Worm (Caenorhabditis elegans) whole organism, young adult: ENCODE results near the gene tram-1.

Experiments used
- B0261.1 ChIP-seq: sonication (generic microtip); optimal IDR thresholded peaks from 2 replicates; lab custom pipeline; 2016; ENCODE audit warnings: mild to moderate bottlenecking, missing genetic modification characterization, moderate library complexity, missing compliant biosample characterization
- D2030.7 ChIP-seq: fragments of 200-800 bp; sonication (Bioruptor generic); IDR thresholded peaks from 2 replicates; pipeline ENCODE4 v1.3.6; 2022; ENCODE audit warnings: missing genetic modification reagents, missing genetic modification characterization, missing compliant biosample characterization
- F55B11.4 ChIP-seq: sonication (generic microtip); optimal IDR thresholded peaks from 2 replicates; lab custom pipeline; 2016; ENCODE audit warnings: missing compliant biosample characterization, missing genetic modification characterization, borderline replicate concordance; ENCODE audit not compliant: insufficient read depth
- F57C9.4 ChIP-seq: sonication (generic microtip); optimal IDR thresholded peaks from 2 replicates; lab custom pipeline; 2017; ENCODE audit warnings: mild to moderate bottlenecking, missing genetic modification characterization, missing compliant biosample characterization
- K11D2.4 ChIP-seq: fragments of 200-800 bp; sonication (Bioruptor generic); IDR thresholded peaks from 2 replicates; pipeline ENCODE4 v1.3.6; 2022; ENCODE audit warnings: missing genetic modification reagents, missing genetic modification characterization, missing compliant biosample characterization
- T07F8.4 ChIP-seq: sonication (generic microtip); optimal IDR thresholded peaks from 2 replicates; lab custom pipeline; 2016; ENCODE audit warnings: mild to moderate bottlenecking, missing genetic modification characterization, moderate library complexity, missing compliant biosample characterization
- Y53F4B.3 ChIP-seq: fragments of 200-800 bp; sonication (Bioruptor generic); IDR thresholded peaks from 2 replicates; pipeline ENCODE4 v1.3.6; 2022; ENCODE audit warnings: missing genetic modification reagents, missing genetic modification characterization, missing compliant biosample characterization
- Y56A3A.18 ChIP-seq: fragments of 200-800 bp; sonication (Bioruptor generic); IDR thresholded peaks from 2 replicates; pipeline ENCODE4 v1.3.6; 2022; ENCODE audit warnings: missing genetic modification reagents, missing genetic modification characterization, missing compliant biosample characterization
- Y79H2A.3 ChIP-seq: fragments of 200-800 bp; sonication (Bioruptor generic); conservative IDR thresholded peaks from 2 replicates; pipeline ENCODE4 v1.3.6; 2022; ENCODE audit warnings: missing genetic modification reagents, missing genetic modification characterization, missing compliant biosample characterization
- akir-1 ChIP-seq: fragments of 200-800 bp; sonication (Bioruptor generic); optimal IDR thresholded peaks from 2 replicates; lab custom pipeline; 2018; ENCODE audit warnings: mild to moderate bottlenecking, missing genetic modification characterization, moderate library complexity, missing compliant biosample characterization
- aptf-2 ChIP-seq: fragments of 200-800 bp; sonication (Bioruptor generic); conservative IDR thresholded peaks from 2 replicates; pipeline ENCODE4 v1.3.6; 2022; ENCODE audit warnings: missing genetic modification reagents, missing genetic modification characterization, missing compliant biosample characterization
- aptf-3 ChIP-seq: fragments of 200-800 bp; sonication (Bioruptor generic); IDR thresholded peaks from 2 replicates; pipeline ENCODE4 v1.3.6; 2022; ENCODE audit warnings: missing genetic modification characterization, missing compliant biosample characterization
- atf-7 ChIP-seq: sonication (generic microtip); optimal IDR thresholded peaks from 2 replicates; lab custom pipeline; 2017; ENCODE audit warnings: mild to moderate bottlenecking, missing genetic modification characterization, missing compliant biosample characterization
- attf-3 ChIP-seq: fragments of 200-800 bp; sonication (Bioruptor generic); conservative IDR thresholded peaks from 2 replicates; pipeline ENCODE4 v1.3.6; 2022; ENCODE audit warnings: missing genetic modification reagents, missing genetic modification characterization, missing compliant biosample characterization
- attf-6 ChIP-seq: fragments of 200-800 bp; sonication (Bioruptor generic); IDR thresholded peaks from 2 replicates; pipeline ENCODE4 v1.3.6; 2022; ENCODE audit warnings: missing genetic modification reagents, missing genetic modification characterization, missing compliant biosample characterization
- bed-1 ChIP-seq: fragments of 200-800 bp; sonication (Bioruptor generic); IDR thresholded peaks from 2 replicates; pipeline ENCODE4 v1.3.6; 2022; ENCODE audit warnings: missing genetic modification reagents, missing genetic modification characterization, missing compliant biosample characterization
- cebp-1 ChIP-seq, 2 experiments: fragments of 200-800 bp in 1 of 2; sonication (Bioruptor generic) in 1 of 2; sonication (generic microtip) in 1 of 2; IDR thresholded peaks in 1 of 2; optimal IDR thresholded peaks in 1 of 2; 2 replicates each; pipeline versions ENCODE4 v1.3.6 to Lab custom; 2017 to 2022; ENCODE audit warnings: missing compliant biosample characterization in 2 of 2, missing genetic modification characterization in 2 of 2, mild to moderate bottlenecking in 1 of 2, missing genetic modification reagents in 1 of 2, moderate library complexity in 1 of 2
- cebp-2 ChIP-seq: fragments of 200-800 bp; sonication (Bioruptor generic); IDR thresholded peaks from 2 replicates; pipeline ENCODE4 v1.3.6; 2022; ENCODE audit warnings: missing genetic modification characterization, missing compliant biosample characterization
- ceh-27 ChIP-seq: fragments of 200-800 bp; sonication (Bioruptor generic); optimal IDR thresholded peaks from 2 replicates; lab custom pipeline; 2018; ENCODE audit warnings: mild to moderate bottlenecking, missing genetic modification characterization, moderate library complexity, missing compliant biosample characterization
- ceh-79 ChIP-seq: sonication (generic microtip); optimal IDR thresholded peaks from 2 replicates; lab custom pipeline; 2017; ENCODE audit warnings: mild to moderate bottlenecking, missing genetic modification characterization, missing compliant biosample characterization
- ceh-91 ChIP-seq: fragments of 200-800 bp; sonication (Bioruptor generic); IDR thresholded peaks from 2 replicates; pipeline ENCODE4 v1.3.6; 2022; ENCODE audit warnings: missing genetic modification reagents, missing genetic modification characterization, missing compliant biosample characterization
- dox-1 ChIP-seq: fragments of 200-800 bp; sonication (Bioruptor generic); IDR thresholded peaks from 2 replicates; pipeline ENCODE4 v1.3.6; 2022; ENCODE audit warnings: missing genetic modification reagents, missing genetic modification characterization, missing compliant biosample characterization
- egl-44 ChIP-seq: fragments of 200-800 bp; sonication (Bioruptor generic); IDR thresholded peaks from 2 replicates; pipeline ENCODE4 v1.3.6; 2022; ENCODE audit warnings: missing genetic modification reagents, missing genetic modification characterization, missing compliant biosample characterization
- him-1 ChIP-seq: sonication (generic microtip); optimal IDR thresholded peaks from 2 replicates; lab custom pipeline; 2016; ENCODE audit warnings: missing genotype, missing genetic modification reagents, missing genetic modification characterization, missing compliant biosample characterization
- hlh-12 ChIP-seq: sonication (generic microtip); optimal IDR thresholded peaks from 2 replicates; lab custom pipeline; 2016; ENCODE audit warnings: missing genetic modification characterization, missing compliant biosample characterization
- hlh-26 ChIP-seq: fragments of 200-800 bp; sonication (Bioruptor generic); conservative IDR thresholded peaks from 2 replicates; pipeline ENCODE4 v1.3.6; 2022; ENCODE audit warnings: missing genetic modification reagents, missing genetic modification characterization, missing compliant biosample characterization
- hmg-1.2 ChIP-seq: fragments of 200-800 bp; sonication (Bioruptor generic); IDR thresholded peaks from 2 replicates; pipeline ENCODE4 v1.3.6; 2022; ENCODE audit warnings: missing genetic modification reagents, missing genetic modification characterization, missing compliant biosample characterization
- hrde-1 ChIP-seq: sonication (generic microtip); optimal IDR thresholded peaks from 2 replicates; lab custom pipeline; 2016; ENCODE audit warnings: missing genetic modification characterization, mild to moderate bottlenecking, missing compliant biosample characterization, moderate library complexity, missing genotype, missing genetic modification reagents, borderline replicate concordance
- lag-1 ChIP-seq: fragments of 200-800 bp; sonication (Bioruptor generic); IDR thresholded peaks from 2 replicates; pipeline ENCODE4 v1.3.6; 2022; ENCODE audit warnings: missing genetic modification reagents, missing genetic modification characterization, missing compliant biosample characterization
- madf-10 ChIP-seq: sonication (generic microtip); optimal IDR thresholded peaks from 2 replicates; lab custom pipeline; 2016; ENCODE audit warnings: mild to moderate bottlenecking, missing genetic modification characterization, missing compliant biosample characterization
- madf-3 ChIP-seq: fragments of 200-800 bp; sonication (Bioruptor generic); IDR thresholded peaks from 2 replicates; pipeline ENCODE4 v1.3.6; 2022; ENCODE audit warnings: missing genetic modification reagents, missing genetic modification characterization, missing compliant biosample characterization
- madf-6 ChIP-seq: fragments of 200-800 bp; sonication (Bioruptor generic); IDR thresholded peaks from 2 replicates; pipeline ENCODE4 v1.3.6; 2022; ENCODE audit warnings: missing genetic modification reagents, missing genetic modification characterization, missing compliant biosample characterization
- mel-28 ChIP-seq: sonication (generic microtip); optimal IDR thresholded peaks from 2 replicates; lab custom pipeline; 2016; ENCODE audit warnings: borderline replicate concordance, mild to moderate bottlenecking, missing genetic modification characterization, missing compliant biosample characterization
- mxl-1 ChIP-seq: sonication (generic microtip); optimal IDR thresholded peaks from 2 replicates; lab custom pipeline; 2016; ENCODE audit warnings: missing genetic modification characterization, missing compliant biosample characterization
- nfya-2 ChIP-seq: fragments of 200-800 bp; sonication (Bioruptor generic); IDR thresholded peaks from 2 replicates; pipeline ENCODE4 v1.3.6; 2022; ENCODE audit warnings: missing genetic modification reagents, missing genetic modification characterization, missing compliant biosample characterization
- nhr-120 ChIP-seq: fragments of 200-800 bp; sonication (Bioruptor generic); IDR thresholded peaks from 2 replicates; pipeline ENCODE4 v1.3.6; 2022; ENCODE audit warnings: missing genetic modification characterization, missing compliant biosample characterization
- pbrm-1 ChIP-seq: fragments of 200-800 bp; sonication (Bioruptor generic); IDR thresholded peaks from 2 replicates; pipeline ENCODE4 v1.3.6; 2022; ENCODE audit warnings: missing genetic modification reagents, missing genetic modification characterization, missing compliant biosample characterization
- rcor-1 ChIP-seq: fragments of 200-800 bp; sonication (Bioruptor generic); IDR thresholded peaks from 2 replicates; pipeline ENCODE4 v1.3.6; 2022; ENCODE audit warnings: missing genetic modification reagents, missing genetic modification characterization, missing compliant biosample characterization
- repo-1 ChIP-seq: sonication (generic microtip); optimal IDR thresholded peaks from 2 replicates; lab custom pipeline; 2017; ENCODE audit warnings: mild to moderate bottlenecking, missing genetic modification characterization, missing compliant biosample characterization
- rpc-1 ChIP-seq, 2 experiments: fragments of 150-350 bp in 1 of 2; sonication (generic microtip) in 1 of 2; optimal IDR thresholded peaks; 2 replicates each; lab custom pipeline; 2014 to 2018; ENCODE audit warnings: missing biosample characterization in 1 of 2, missing genetic modification characterization in 1 of 2, missing genetic modification reagents in 1 of 2, missing genotype in 1 of 2
- snpc-1.1 ChIP-seq: sonication (generic microtip); optimal IDR thresholded peaks from 2 replicates; lab custom pipeline; 2017; ENCODE audit warnings: missing genetic modification characterization, mild to moderate bottlenecking, missing compliant biosample characterization, antibody characterized with exemption, moderate library complexity, missing genotype, missing genetic modification reagents; ENCODE audit not compliant: insufficient read depth
- snpc-1.3 ChIP-seq: sonication (generic microtip); optimal IDR thresholded peaks from 2 replicates; lab custom pipeline; 2017; ENCODE audit warnings: missing genetic modification characterization, mild to moderate bottlenecking, missing compliant biosample characterization, antibody characterized with exemption, moderate library complexity, missing genotype, missing genetic modification reagents; ENCODE audit not compliant: insufficient read depth
- snpc-3.4 ChIP-seq: sonication (generic microtip); optimal IDR thresholded peaks from 2 replicates; lab custom pipeline; 2017; ENCODE audit warnings: missing genetic modification characterization, mild to moderate bottlenecking, missing compliant biosample characterization, antibody characterized with exemption, moderate library complexity, missing genotype, missing genetic modification reagents
- somi-1 ChIP-seq: fragments of 200-800 bp; sonication (Bioruptor generic); optimal IDR thresholded peaks from 2 replicates; lab custom pipeline; 2018; ENCODE audit warnings: mild to moderate bottlenecking, missing genetic modification characterization, missing compliant biosample characterization
- unc-62 ChIP-seq: fragments of 150-350 bp; optimal IDR thresholded peaks from 2 replicates; lab custom pipeline; 2014; ENCODE audit warnings: missing biosample characterization, missing genetic modification reagents, missing genetic modification characterization
- ztf-18 ChIP-seq: sonication (generic microtip); optimal IDR thresholded peaks from 2 replicates; lab custom pipeline; 2016; ENCODE audit warnings: missing genotype, mild to moderate bottlenecking, missing genetic modification characterization, missing compliant biosample characterization
- ztf-6 ChIP-seq: fragments of 200-800 bp; sonication (Bioruptor generic); IDR thresholded peaks from 2 replicates; pipeline ENCODE4 v1.3.6; 2022; ENCODE audit warnings: missing genetic modification reagents, missing genetic modification characterization, missing compliant biosample characterization

The tram-1 gene

ce11 chrIV:10245666-10246210, 24.7 kb upstream of the tram-1 start, which contains the start of gene F01G10.10:
TSS of gene F01G10.10 (plus strand) at chrIV:10246160.
- TF ChIP-seq repo-1, result no peak
- TF ChIP-seq lag-1 (GFP tag; lab: Robert Waterston, UW), result no peak
- peak; percentile 69; the same call in 1 of the 2 replicates for TF ChIP-seq ceh-91 (GFP tag; lab: Robert Waterston, UW)
- TF ChIP-seq cebp-1 (GFP tag; IDR thresholded peaks at IDR 0.05; lab: Robert Waterston, UW), result no peak
- peak; percentile 8 for TF ChIP-seq cebp-1 (tag; optimal IDR thresholded peaks at IDR 0.05; lab: Kevin White, UChicago)
- TF ChIP-seq egl-44 (GFP tag; lab: Robert Waterston, UW), result no peak
- no peak for TF ChIP-seq mel-28 (tag; lab: Kevin White, UChicago)
- no peak for TF ChIP-seq mxl-1 (tag; lab: Kevin White, UChicago)
- no peak for TF ChIP-seq ceh-79
- peak; percentile 49 for TF ChIP-seq rcor-1 (GFP tag; lab: Robert Waterston, UW)
- TF ChIP-seq nhr-120, result no peak
- TF ChIP-seq aptf-2 (GFP tag; lab: Robert Waterston, UW), result no peak
- TF ChIP-seq Y56A3A.18 (GFP tag; lab: Robert Waterston, UW), result no peak
- no peak for TF ChIP-seq attf-3 (GFP tag; lab: Robert Waterston, UW)
- no peak for TF ChIP-seq atf-7
- peak; percentile 74 for TF ChIP-seq madf-6
- no peak for TF ChIP-seq ztf-18 (tag; lab: Kevin White, UChicago)
- TF ChIP-seq F57C9.4, result no peak
- TF ChIP-seq akir-1, result no peak
- TF ChIP-seq K11D2.4 (GFP tag; lab: Robert Waterston, UW), result no peak
- TF ChIP-seq hlh-12 (tag; lab: Kevin White, UChicago), result no peak
- TF ChIP-seq bed-1 (GFP tag; lab: Robert Waterston, UW), result no peak
- TF ChIP-seq somi-1 (GFP tag; lab: Kevin White, UChicago), result no peak
- TF ChIP-seq Y53F4B.3 (GFP tag; lab: Robert Waterston, UW), result no peak
- TF ChIP-seq madf-3 (GFP tag; lab: Robert Waterston, UW), result peak; percentile 82; the same call in 1 of the 2 replicates
- TF ChIP-seq unc-62 (GFP tag; lab: Kevin White, UChicago), result no peak
- TF ChIP-seq cebp-2 (GFP tag; lab: Robert Waterston, UW), result no peak
- TF ChIP-seq aptf-3, result no peak
- no peak for TF ChIP-seq nfya-2 (GFP tag; lab: Robert Waterston, UW)
- peak; percentile 61; the same call in 1 of the 2 replicates for TF ChIP-seq Y79H2A.3 (GFP tag; lab: Robert Waterston, UW)
- TF ChIP-seq F55B11.4 (tag; lab: Kevin White, UChicago), result no peak
- TF ChIP-seq rpc-1 (optimal IDR thresholded peaks at IDR 0.05; lab: Kevin White, UChicago), result no peak
- TF ChIP-seq rpc-1 (tag; optimal IDR thresholded peaks at IDR 0.05; lab: Kevin White, UChicago), result no peak
- TF ChIP-seq hlh-26, result no peak
- no peak for TF ChIP-seq T07F8.4 (tag; lab: Kevin White, UChicago)
- no peak for TF ChIP-seq snpc-3.4 (tag; lab: Kevin White, UChicago)
- TF ChIP-seq pbrm-1 (GFP tag; lab: Robert Waterston, UW), result no peak
- TF ChIP-seq snpc-1.1 (tag; lab: Kevin White, UChicago), result no peak
- TF ChIP-seq snpc-1.3, result no peak
- no peak for TF ChIP-seq madf-10 (tag; lab: Kevin White, UChicago)
- TF ChIP-seq B0261.1 (tag; lab: Kevin White, UChicago), result no peak
- peak; percentile 48; the same call in 1 of the 2 replicates for TF ChIP-seq attf-6 (GFP tag; lab: Robert Waterston, UW)
- peak; percentile 60 for TF ChIP-seq dox-1
- TF ChIP-seq hrde-1 (tag; lab: Kevin White, UChicago), result peak; percentile 72
- no peak for TF ChIP-seq him-1 (tag; lab: Kevin White, UChicago)
- TF ChIP-seq ceh-27 (GFP tag; lab: Kevin White, UChicago), result no peak
- peak; percentile 47 for TF ChIP-seq hmg-1.2 (GFP tag; lab: Robert Waterston, UW)
- peak; percentile 43 for TF ChIP-seq D2030.7 (GFP tag; lab: Robert Waterston, UW)
- TF ChIP-seq ztf-6, result no peak
